Fruit fly (Drosophila melanogaster) whole organism, larva: Measurements from ENCODE around the gene RYa-R.

Source experiments
- noc ChIP-seq: fragments of 200-800 bp; sonication (Bioruptor generic); optimal IDR thresholded peaks from 3 replicates; lab custom pipeline; 2019; ENCODE audit warnings: missing biosample characterization, mild to moderate bottlenecking, missing genetic modification characterization, moderate library complexity

The RYa-R gene

dm6 chr3R:26966794-26967323 lies 29.9 kb upstream of the RYa-R start, which contains the start of gene CG5521:
TSS of gene CG5521 (plus strand) at chr3R:26966930.
- peak; percentile 20 for TF ChIP-seq noc (tag; lab: Kevin White, UChicago)

- peak; percentile 41 for TF ChIP-seq noc (tag; lab: Kevin White, UChicago)
These were observed 29.0 kb upstream of the RYa-R start for dm6 chr3R:26967587-26968312.

dm6 chr3R:26968313-26968605 lies 28.5 kb upstream of the RYa-R start:
- no peak for TF ChIP-seq noc (tag; lab: Kevin White, UChicago)

- TF ChIP-seq noc (tag; lab: Kevin White, UChicago): peak; percentile 2
These were observed 27.7 kb upstream of the RYa-R start for dm6 chr3R:26968823-26969638.

- peak; percentile 77 for TF ChIP-seq noc (tag; lab: Kevin White, UChicago)
These were observed 27.0 kb upstream of the RYa-R start for dm6 chr3R:26969743-26970142.

- no peak for TF ChIP-seq noc (tag; lab: Kevin White, UChicago)
These were observed 18.5 kb upstream of the RYa-R start, which contains the start of the genes CG14253 and CG46313 for dm6 chr3R:26978241-26978640. TSS of gene CG14253 (plus strand) at chr3R:26978541. TSS of gene CG46313 (plus strand) at chr3R:26978541.

- TF ChIP-seq noc (tag; lab: Kevin White, UChicago): peak; percentile 28
These were observed 16.5 kb upstream of the RYa-R start for dm6 chr3R:26980282-26980691.

dm6 chr3R:26982106-26982505 lies 14.7 kb upstream of the RYa-R start:
- no peak for TF ChIP-seq noc (tag; lab: Kevin White, UChicago)

- peak; percentile 64 for TF ChIP-seq noc (tag; lab: Kevin White, UChicago)
These were observed 12.3 kb upstream of the RYa-R start for dm6 chr3R:26984437-26984836.

- TF ChIP-seq noc (tag; lab: Kevin White, UChicago): no peak
These were observed 9.3 kb upstream of the RYa-R start for dm6 chr3R:26987455-26987854.

dm6 chr3R:26988412-26988981 lies 8.3 kb upstream of the RYa-R start, which contains the start of gene CG31075:
TSS of gene CG31075 (minus strand) at chr3R:26988517.
- peak; percentile 85 for TF ChIP-seq noc (tag; lab: Kevin White, UChicago)

dm6 chr3R:26989802-26990509 lies 6.8 kb upstream of the RYa-R start, which contains the start of gene CG31076:
TSS of gene CG31076 (minus strand) at chr3R:26989852.
- TF ChIP-seq noc (tag; lab: Kevin White, UChicago): peak; percentile 76

- no peak for TF ChIP-seq noc (tag; lab: Kevin White, UChicago)
These were observed 2.2 kb upstream of the RYa-R start, which contains the start of gene TwdlC for dm6 chr3R:26994532-26994931. TSS of gene TwdlC (plus strand) at chr3R:26994832.

- no peak for TF ChIP-seq noc (tag; lab: Kevin White, UChicago)
These were observed 2.7 kb downstream of the RYa-R start, which contains the start of gene CG31077 for dm6 chr3R:26999452-26999851. TSS of gene CG31077 (plus strand) at chr3R:26999752.

dm6 chr3R:27002787-27003186 lies 6.0 kb downstream of the RYa-R start:
- peak; percentile 90 for TF ChIP-seq noc (tag; lab: Kevin White, UChicago)
